Worm (Caenorhabditis elegans) whole organism, late embryonic: ENCODE measurements around the gene spe-27.
A peak's percentile ranks its signal among the peaks of the same experiment; 100 is the strongest.

ENCODE experiments used
- C08G9.2 ChIP-seq: sonication (generic microtip); optimal IDR thresholded peaks from 2 replicates; lab custom pipeline; 2016; ENCODE audit warnings: mild to moderate bottlenecking, missing genetic modification characterization, moderate library complexity, missing compliant biosample characterization
- K09A11.1 ChIP-seq: sonication (generic microtip); optimal IDR thresholded peaks from 2 replicates; lab custom pipeline; 2017; ENCODE audit warnings: antibody characterized with exemption, mild to moderate bottlenecking, missing genetic modification characterization, missing compliant biosample characterization; ENCODE audit not compliant: insufficient read depth
- T23F11.4 ChIP-seq: fragments of 200-800 bp; sonication (Bioruptor generic); optimal IDR thresholded peaks from 2 replicates; lab custom pipeline; 2018; ENCODE audit warnings: mild to moderate bottlenecking, missing genetic modification characterization, missing compliant biosample characterization
- Y22D7AL.16 ChIP-seq: sonication (generic microtip); optimal IDR thresholded peaks from 2 replicates; lab custom pipeline; 2016; ENCODE audit warnings: missing genetic modification characterization, missing compliant biosample characterization
- ahr-1 ChIP-seq: sonication (generic microtip); optimal IDR thresholded peaks from 2 replicates; lab custom pipeline; 2016; ENCODE audit warnings: missing genetic modification characterization, missing compliant biosample characterization
- ama-1 ChIP-seq: fragments of 150-350 bp; optimal IDR thresholded peaks from 2 replicates; lab custom pipeline; 2014
- ceh-18 ChIP-seq: sonication (generic microtip); optimal IDR thresholded peaks from 2 replicates; lab custom pipeline; 2016; ENCODE audit warnings: missing genetic modification characterization, missing compliant biosample characterization
- ceh-19 ChIP-seq: fragments of 200-800 bp; sonication (Bioruptor generic); optimal IDR thresholded peaks from 2 replicates; lab custom pipeline; 2018; ENCODE audit warnings: mild to moderate bottlenecking, missing genetic modification characterization, missing compliant biosample characterization
- ceh-2 ChIP-seq: sonication (generic microtip); optimal IDR thresholded peaks from 2 replicates; lab custom pipeline; 2016; ENCODE audit warnings: missing genotype, missing genetic modification characterization, missing compliant biosample characterization
- ceh-22 ChIP-seq: sonication (generic microtip); optimal IDR thresholded peaks from 2 replicates; lab custom pipeline; 2017; ENCODE audit warnings: missing biosample characterization, missing genetic modification characterization
- ceh-30 ChIP-seq: fragments of 150-350 bp; optimal IDR thresholded peaks from 2 replicates; lab custom pipeline; 2014; ENCODE audit warnings: missing biosample characterization, missing genetic modification characterization
- ceh-31 ChIP-seq: sonication (generic microtip); optimal IDR thresholded peaks from 2 replicates; lab custom pipeline; 2016; ENCODE audit warnings: missing genetic modification characterization, missing compliant biosample characterization
- ceh-34 ChIP-seq: sonication (generic microtip); optimal IDR thresholded peaks from 2 replicates; lab custom pipeline; 2016; ENCODE audit warnings: mild to moderate bottlenecking, missing genetic modification characterization, missing compliant biosample characterization
- ceh-45 ChIP-seq: fragments of 200-800 bp; sonication (Bioruptor generic); IDR thresholded peaks from 2 replicates; pipeline ENCODE4 v1.3.6; 2022; ENCODE audit warnings: missing genetic modification reagents, missing genetic modification characterization, missing compliant biosample characterization
- ceh-48 ChIP-seq: sonication (generic microtip); optimal IDR thresholded peaks from 2 replicates; lab custom pipeline; 2016; ENCODE audit warnings: missing genetic modification characterization, inconsistent platforms, missing compliant biosample characterization
- ceh-9 ChIP-seq: sonication (generic microtip); optimal IDR thresholded peaks from 2 replicates; lab custom pipeline; 2016; ENCODE audit warnings: mild to moderate bottlenecking, missing genetic modification characterization, inconsistent platforms, missing compliant biosample characterization
- dmd-4 ChIP-seq: sonication (generic microtip); optimal IDR thresholded peaks from 2 replicates; lab custom pipeline; 2016; ENCODE audit warnings: borderline replicate concordance, missing genetic modification characterization, missing compliant biosample characterization
- elt-2 ChIP-seq: sonication (generic microtip); optimal IDR thresholded peaks from 2 replicates; lab custom pipeline; 2016; ENCODE audit warnings: missing genetic modification reagents, missing genetic modification characterization, missing compliant biosample characterization
- elt-4 ChIP-seq: sonication (generic microtip); optimal IDR thresholded peaks from 2 replicates; lab custom pipeline; 2016; ENCODE audit warnings: missing genetic modification characterization, missing compliant biosample characterization
- ets-4 ChIP-seq: sonication (generic microtip); optimal IDR thresholded peaks from 2 replicates; lab custom pipeline; 2016; ENCODE audit warnings: missing genetic modification characterization, missing compliant biosample characterization
- fkh-10 ChIP-seq: fragments of 150-350 bp; optimal IDR thresholded peaks from 2 replicates; lab custom pipeline; 2014; ENCODE audit warnings: missing biosample characterization, missing genetic modification reagents, missing genetic modification characterization
- hlh-30 ChIP-seq: sonication (generic microtip); optimal IDR thresholded peaks from 2 replicates; lab custom pipeline; 2017; ENCODE audit warnings: antibody characterized with exemption, missing genetic modification characterization, missing compliant biosample characterization; ENCODE audit not compliant: insufficient read depth
- hlh-6 ChIP-seq: sonication (generic microtip); optimal IDR thresholded peaks from 2 replicates; lab custom pipeline; 2016; ENCODE audit warnings: missing genotype, missing genetic modification characterization, missing compliant biosample characterization
- hlh-8 ChIP-seq: sonication (generic microtip); optimal IDR thresholded peaks from 2 replicates; lab custom pipeline; 2016; ENCODE audit warnings: missing genotype, missing genetic modification characterization, missing compliant biosample characterization
- lin-11 ChIP-seq: fragments of 200-800 bp; sonication (Bioruptor generic); optimal IDR thresholded peaks from 2 replicates; lab custom pipeline; 2018; ENCODE audit warnings: mild to moderate bottlenecking, missing genetic modification characterization, missing compliant biosample characterization
- madf-2 ChIP-seq: sonication (generic microtip); optimal IDR thresholded peaks from 2 replicates; lab custom pipeline; 2017; ENCODE audit warnings: missing genetic modification characterization, missing compliant biosample characterization
- nfya-1 ChIP-seq: sonication (generic microtip); optimal IDR thresholded peaks from 2 replicates; lab custom pipeline; 2017; ENCODE audit warnings: missing genetic modification characterization, mild to moderate bottlenecking, missing compliant biosample characterization, antibody characterized with exemption, moderate library complexity
- nhr-11 ChIP-seq: fragments of 150-350 bp; optimal IDR thresholded peaks from 2 replicates; lab custom pipeline; 2014; ENCODE audit warnings: missing biosample characterization, missing genetic modification characterization
- nhr-232 ChIP-seq: sonication (generic microtip); optimal IDR thresholded peaks from 2 replicates; lab custom pipeline; 2016; ENCODE audit warnings: missing genetic modification characterization, missing compliant biosample characterization
- npax-4 ChIP-seq: sonication (generic microtip); optimal IDR thresholded peaks from 2 replicates; lab custom pipeline; 2016; ENCODE audit warnings: missing genetic modification characterization, missing compliant biosample characterization
- pat-9 ChIP-seq: fragments of 200-800 bp; sonication (Bioruptor generic); optimal IDR thresholded peaks from 2 replicates; lab custom pipeline; 2018; ENCODE audit warnings: mild to moderate bottlenecking, missing genetic modification characterization, moderate library complexity, missing compliant biosample characterization
- pha-4 ChIP-seq: fragments of 150-350 bp; optimal IDR thresholded peaks from 2 replicates; lab custom pipeline; 2018; ENCODE audit warnings: missing biosample characterization, missing genetic modification reagents, missing genetic modification characterization
- pqm-1 ChIP-seq: sonication (generic microtip); optimal IDR thresholded peaks from 2 replicates; lab custom pipeline; 2016; ENCODE audit warnings: missing genetic modification characterization, missing compliant biosample characterization
- pros-1 ChIP-seq: fragments of 150-350 bp; optimal IDR thresholded peaks from 2 replicates; lab custom pipeline; 2014; ENCODE audit warnings: missing biosample characterization, missing genetic modification reagents, missing genetic modification characterization
- sdc-2 ChIP-seq: sonication (generic microtip); optimal IDR thresholded peaks from 2 replicates; lab custom pipeline; 2016; ENCODE audit warnings: missing genotype, missing genetic modification characterization, missing compliant biosample characterization
- tbx-2 ChIP-seq: sonication (generic microtip); optimal IDR thresholded peaks from 2 replicates; lab custom pipeline; 2016; ENCODE audit warnings: missing genetic modification characterization, missing compliant biosample characterization
- unc-3 ChIP-seq, 2 experiments: fragments of 200-800 bp in 1 of 2; sonication (Bioruptor generic) in 1 of 2; sonication (generic microtip) in 1 of 2; conservative IDR thresholded peaks in 1 of 2; optimal IDR thresholded peaks in 1 of 2; 2 replicates each; pipeline versions ENCODE4 v1.3.6 to Lab custom; 2016 to 2022; ENCODE audit warnings: missing compliant biosample characterization in 2 of 2, missing genetic modification characterization in 2 of 2, missing genetic modification reagents in 1 of 2
- unc-55 ChIP-seq: sonication (generic microtip); optimal IDR thresholded peaks from 2 replicates; lab custom pipeline; 2017; ENCODE audit warnings: missing biosample characterization, missing genetic modification reagents, missing genetic modification characterization
- unc-86 ChIP-seq: sonication (generic microtip); optimal IDR thresholded peaks from 2 replicates; lab custom pipeline; 2016; ENCODE audit warnings: missing genetic modification characterization, missing compliant biosample characterization
- zip-5 ChIP-seq: sonication (generic microtip); optimal IDR thresholded peaks from 2 replicates; lab custom pipeline; 2016; ENCODE audit warnings: missing genetic modification characterization, missing compliant biosample characterization

The spe-27 gene

DNA sequence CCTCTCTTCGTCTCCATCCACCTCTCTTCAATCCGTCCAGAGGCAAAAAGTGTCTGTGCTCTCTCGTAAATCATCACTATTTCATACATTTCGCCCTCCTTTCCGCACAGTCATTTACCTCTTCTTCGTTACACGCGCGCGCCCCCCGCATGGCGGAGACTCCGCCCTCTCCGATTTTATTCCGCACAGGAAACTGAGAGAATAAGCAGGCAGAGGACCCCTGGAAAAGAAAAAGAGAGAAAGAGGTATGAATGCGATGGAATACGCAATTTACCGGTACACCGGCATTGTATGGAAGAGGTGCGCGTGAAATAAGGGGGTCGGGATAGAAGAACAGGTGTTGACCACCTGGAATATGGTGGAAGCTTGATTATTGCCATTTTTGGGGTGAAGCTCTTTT is 5.0 kb downstream of the spe-27 start:
- TF ChIP-seq sdc-2 (tag; lab: Kevin White, UChicago) = no peak
- TF ChIP-seq ceh-9 (tag; lab: Kevin White, UChicago) = no peak
- peak; percentile 14 for TF ChIP-seq nfya-1
- TF ChIP-seq hlh-8 = no peak
- peak; percentile 50 for TF ChIP-seq pros-1 (tag; lab: Kevin White, UChicago)
- no peak for TF ChIP-seq nhr-232 (tag; lab: Kevin White, UChicago)
- TF ChIP-seq ceh-22 = no peak
- TF ChIP-seq tbx-2 (tag; lab: Kevin White, UChicago) = peak; percentile 37
- TF ChIP-seq C08G9.2 (tag; lab: Kevin White, UChicago) = no peak
- TF ChIP-seq ceh-2 (tag; lab: Kevin White, UChicago) = peak; percentile 22
- TF ChIP-seq unc-3 (GFP tag; conservative IDR thresholded peaks at IDR 0.05; lab: Robert Waterston, UW) = no peak
- TF ChIP-seq unc-3 (tag; optimal IDR thresholded peaks at IDR 0.05; lab: Kevin White, UChicago) = no peak
- no peak for TF ChIP-seq pat-9 (tag; lab: Kevin White, UChicago)
- TF ChIP-seq ceh-31 (tag; lab: Kevin White, UChicago) = peak; percentile 78
- TF ChIP-seq ceh-45 (GFP tag; lab: Robert Waterston, UW) = no peak
- TF ChIP-seq npax-4 (tag; lab: Kevin White, UChicago) = no peak
- TF ChIP-seq ceh-34 (tag; lab: Kevin White, UChicago) = peak; percentile 19
- TF ChIP-seq dmd-4 (tag; lab: Kevin White, UChicago) = no peak
- no peak for TF ChIP-seq ahr-1 (tag; lab: Kevin White, UChicago)
- TF ChIP-seq ama-1 (lab: Kevin White, UChicago) = no peak

DNA sequence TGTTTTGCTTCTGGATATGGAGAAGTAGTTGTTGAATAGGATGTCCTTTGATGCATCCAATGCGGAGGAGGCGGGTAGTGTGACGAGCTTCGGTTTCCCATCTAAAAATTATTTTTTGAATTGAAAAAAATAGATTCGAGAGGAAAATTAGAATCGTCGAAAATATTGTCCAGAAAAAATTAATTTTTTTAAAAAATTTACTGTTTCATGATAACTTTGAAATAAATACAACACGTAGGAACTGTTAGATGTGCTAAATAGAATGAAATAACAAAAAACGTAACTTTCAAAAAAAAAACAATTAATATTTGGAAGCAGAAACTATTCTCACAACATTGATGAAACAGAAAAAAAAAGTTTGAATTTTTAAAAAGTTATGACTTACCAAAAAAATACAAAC is 5.8 kb downstream of the spe-27 start, which contains the start of gene C06E7.4:
Gene C06E7.4 (minus strand): TSS at position 101 of the 400 bp plus-strand sequence.
- TF ChIP-seq zip-5 (tag; lab: Kevin White, UChicago) (no peak), sdc-2 (tag; lab: Kevin White, UChicago) (no peak)
- TF ChIP-seq, all 69 proteins: peak for 0

DNA sequence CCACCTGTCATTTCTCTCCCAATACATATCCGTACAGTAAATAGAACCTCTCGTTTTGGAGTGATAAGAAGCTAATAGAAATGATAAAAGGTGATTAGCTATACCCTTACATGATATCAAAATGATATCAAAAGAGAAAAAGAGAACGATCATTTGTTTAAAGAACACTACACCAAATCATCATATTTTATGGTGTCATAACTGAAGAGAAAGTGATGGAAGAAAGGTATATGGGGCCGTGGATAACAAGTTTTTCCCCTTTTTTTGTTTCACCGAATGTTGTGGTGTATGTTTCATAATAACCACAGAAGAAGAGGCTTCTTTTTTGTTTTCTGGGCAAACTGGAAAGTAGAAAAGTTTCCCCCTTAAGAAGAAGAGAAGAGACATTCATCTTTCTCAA is 7.5 kb downstream of the spe-27 start:
- TF ChIP-seq ceh-18 (tag; lab: Kevin White, UChicago) = no peak
- peak; percentile 12 for TF ChIP-seq elt-2 (tag; lab: Kevin White, UChicago)
- TF ChIP-seq lin-11 (tag; lab: Kevin White, UChicago) = no peak
- TF ChIP-seq, all 69 proteins: peak for 1

DNA sequence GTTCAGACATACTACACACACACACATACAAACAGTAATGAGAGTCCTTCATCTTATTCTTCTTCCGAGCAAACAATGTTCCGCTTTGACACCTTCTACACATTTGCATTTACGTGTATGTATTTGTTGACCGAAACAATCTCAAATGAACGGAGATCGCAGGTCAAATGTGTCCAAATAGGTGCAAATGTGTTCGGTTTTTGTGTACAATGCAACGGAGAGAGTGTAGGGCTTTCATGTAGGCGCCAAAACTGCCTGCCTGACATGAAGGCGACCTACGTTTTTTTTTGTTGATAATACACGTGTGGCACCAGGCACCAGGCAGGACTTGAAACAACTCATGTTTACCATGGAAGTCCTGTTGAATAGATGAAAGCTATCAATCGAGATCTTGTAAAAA is 8.7 kb downstream of the spe-27 start:
- TF ChIP-seq hlh-6 (tag; lab: Kevin White, UChicago) (no peak), Y22D7AL.16 (tag; lab: Kevin White, UChicago) (no peak), madf-2 (no peak), ceh-30 (tag; lab: Kevin White, UChicago) (no peak), sdc-2 (tag; lab: Kevin White, UChicago) (no peak), lin-11 (tag; lab: Kevin White, UChicago) (no peak), ama-1 (lab: Kevin White, UChicago) (no peak), unc-86 (tag; lab: Kevin White, UChicago) (no peak), pat-9 (tag; lab: Kevin White, UChicago) (no peak), ceh-22 (no peak), nhr-11 (no peak), T23F11.4 (GFP tag; lab: Kevin White, UChicago) (no peak)

DNA sequence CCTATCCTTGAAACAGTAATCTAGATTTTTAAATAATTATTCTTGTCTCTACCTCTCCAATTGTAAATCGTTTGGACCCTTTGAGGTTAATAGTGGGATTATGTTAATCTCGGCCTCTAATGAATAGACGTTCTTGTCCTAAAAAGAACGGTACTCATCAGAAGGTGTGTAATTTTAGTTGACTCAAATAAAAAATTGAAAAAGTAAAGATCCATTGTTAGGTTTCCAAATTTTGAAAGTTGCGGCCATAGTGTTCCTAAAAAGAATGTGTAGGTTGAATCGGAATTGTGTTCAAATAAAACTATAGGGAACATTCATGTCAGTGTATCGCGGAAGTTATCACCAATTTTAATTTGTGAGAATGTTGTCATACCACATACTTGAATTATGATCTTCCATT is 10.1 kb downstream of the spe-27 start:
- TF ChIP-seq ceh-18 (tag; lab: Kevin White, UChicago) (no peak), unc-55 (GFP tag; lab: Kevin White, UChicago) (no peak), pat-9 (tag; lab: Kevin White, UChicago) (no peak), elt-2 (tag; lab: Kevin White, UChicago) (no peak), ceh-22 (no peak), ets-4 (no peak), ceh-34 (tag; lab: Kevin White, UChicago) (no peak), fkh-10 (GFP tag; lab: Kevin White, UChicago) (no peak), ceh-48 (tag; lab: Kevin White, UChicago) (no peak), hlh-30 (tag; lab: Kevin White, UChicago) (no peak), pqm-1 (tag; lab: Kevin White, UChicago) (no peak), pha-4 (tag; lab: Kevin White, UChicago) (no peak), ceh-19 (GFP tag; lab: Kevin White, UChicago) (no peak), K09A11.1 (tag; lab: Kevin White, UChicago) (no peak), elt-4 (tag; lab: Kevin White, UChicago) (no peak)
